Worm (Caenorhabditis elegans) whole organism, young adult: ENCODE measurements around the gene rpl-3.

Source experiments
- B0019.2 ChIP-seq: fragments of 200-800 bp; sonication (Bioruptor generic); conservative IDR thresholded peaks from 2 replicates; pipeline ENCODE4 v1.3.6; 2022; ENCODE audit warnings: missing genetic modification reagents, missing genetic modification characterization, missing compliant biosample characterization
- B0035.1 ChIP-seq: sonication (generic microtip); optimal IDR thresholded peaks from 2 replicates; lab custom pipeline; 2016; ENCODE audit warnings: missing genetic modification characterization, mild to moderate bottlenecking, missing compliant biosample characterization, missing genotype, missing genetic modification reagents
- D2030.7 ChIP-seq: fragments of 200-800 bp; sonication (Bioruptor generic); IDR thresholded peaks from 2 replicates; pipeline ENCODE4 v1.3.6; 2022; ENCODE audit warnings: missing genetic modification reagents, missing genetic modification characterization, missing compliant biosample characterization
- F22D6.2 ChIP-seq: sonication (generic microtip); optimal IDR thresholded peaks from 2 replicates; lab custom pipeline; 2016; ENCODE audit warnings: mild to moderate bottlenecking, missing genetic modification characterization, missing compliant biosample characterization
- F39B2.1 ChIP-seq: fragments of 200-800 bp; sonication (Bioruptor generic); IDR thresholded peaks from 2 replicates; pipeline ENCODE4 v1.3.6; 2022; ENCODE audit warnings: missing genetic modification reagents, missing genetic modification characterization, missing compliant biosample characterization
- F49E8.2 ChIP-seq: sonication (generic microtip); optimal IDR thresholded peaks from 3 replicates; lab custom pipeline; 2017; ENCODE audit warnings: missing genetic modification characterization, mild to moderate bottlenecking, missing compliant biosample characterization, antibody characterized with exemption, moderate library complexity; ENCODE audit not compliant: insufficient read depth
- F57C9.4 ChIP-seq: sonication (generic microtip); optimal IDR thresholded peaks from 2 replicates; lab custom pipeline; 2017; ENCODE audit warnings: mild to moderate bottlenecking, missing genetic modification characterization, missing compliant biosample characterization
- K12H6.12 ChIP-seq: fragments of 200-800 bp; sonication (Bioruptor generic); optimal IDR thresholded peaks from 2 replicates; lab custom pipeline; 2018; ENCODE audit warnings: mild to moderate bottlenecking, missing genetic modification characterization, missing compliant biosample characterization
- Y53G8AR.9 ChIP-seq: fragments of 200-800 bp; sonication (Bioruptor generic); conservative IDR thresholded peaks from 2 replicates; pipeline ENCODE4 v1.3.6; 2022; ENCODE audit warnings: missing genetic modification reagents, missing genetic modification characterization, missing compliant biosample characterization
- Y56A3A.18 ChIP-seq: fragments of 200-800 bp; sonication (Bioruptor generic); IDR thresholded peaks from 2 replicates; pipeline ENCODE4 v1.3.6; 2022; ENCODE audit warnings: missing genetic modification reagents, missing genetic modification characterization, missing compliant biosample characterization
- Y67H2A.10 ChIP-seq: fragments of 200-800 bp; sonication (Bioruptor generic); conservative IDR thresholded peaks from 2 replicates; pipeline ENCODE4 v1.3.6; 2022; ENCODE audit warnings: missing genetic modification reagents, missing genetic modification characterization, missing compliant biosample characterization
- Y95B8A.8 ChIP-seq: fragments of 200-800 bp; sonication (Bioruptor generic); IDR thresholded peaks from 2 replicates; pipeline ENCODE4 v1.3.6; 2022; ENCODE audit warnings: missing genetic modification reagents, missing genetic modification characterization, missing compliant biosample characterization
- ZK185.1 ChIP-seq: sonication (generic microtip); optimal IDR thresholded peaks from 2 replicates; lab custom pipeline; 2016; ENCODE audit warnings: mild to moderate bottlenecking, missing genetic modification characterization, missing compliant biosample characterization; ENCODE audit not compliant: poor library complexity, severe bottlenecking
- aptf-2 ChIP-seq: fragments of 200-800 bp; sonication (Bioruptor generic); conservative IDR thresholded peaks from 2 replicates; pipeline ENCODE4 v1.3.6; 2022; ENCODE audit warnings: missing genetic modification reagents, missing genetic modification characterization, missing compliant biosample characterization
- atf-7 ChIP-seq: sonication (generic microtip); optimal IDR thresholded peaks from 2 replicates; lab custom pipeline; 2017; ENCODE audit warnings: mild to moderate bottlenecking, missing genetic modification characterization, missing compliant biosample characterization
- athp-1 ChIP-seq: sonication (generic microtip); optimal IDR thresholded peaks from 2 replicates; lab custom pipeline; 2017; ENCODE audit warnings: mild to moderate bottlenecking, missing genetic modification characterization, missing compliant biosample characterization
- attf-5 ChIP-seq: fragments of 200-800 bp; sonication (Bioruptor generic); optimal IDR thresholded peaks from 2 replicates; lab custom pipeline; 2018; ENCODE audit warnings: mild to moderate bottlenecking, missing genetic modification characterization, missing compliant biosample characterization
- bed-1 ChIP-seq: fragments of 200-800 bp; sonication (Bioruptor generic); IDR thresholded peaks from 2 replicates; pipeline ENCODE4 v1.3.6; 2022; ENCODE audit warnings: missing genetic modification reagents, missing genetic modification characterization, missing compliant biosample characterization
- bed-2 ChIP-seq: fragments of 200-800 bp; sonication (Bioruptor generic); IDR thresholded peaks from 2 replicates; pipeline ENCODE4 v1.3.6; 2022; ENCODE audit warnings: missing genetic modification reagents, missing genetic modification characterization, missing compliant biosample characterization
- cebp-2 ChIP-seq: fragments of 200-800 bp; sonication (Bioruptor generic); IDR thresholded peaks from 2 replicates; pipeline ENCODE4 v1.3.6; 2022; ENCODE audit warnings: missing genetic modification characterization, missing compliant biosample characterization
- ceh-91 ChIP-seq: fragments of 200-800 bp; sonication (Bioruptor generic); IDR thresholded peaks from 2 replicates; pipeline ENCODE4 v1.3.6; 2022; ENCODE audit warnings: missing genetic modification reagents, missing genetic modification characterization, missing compliant biosample characterization
- dox-1 ChIP-seq: fragments of 200-800 bp; sonication (Bioruptor generic); IDR thresholded peaks from 2 replicates; pipeline ENCODE4 v1.3.6; 2022; ENCODE audit warnings: missing genetic modification reagents, missing genetic modification characterization, missing compliant biosample characterization
- dpl-1 ChIP-seq: fragments of 150-350 bp; optimal IDR thresholded peaks from 2 replicates; lab custom pipeline; 2014; ENCODE audit warnings: missing biosample characterization, missing genetic modification reagents, missing genetic modification characterization
- egl-18 ChIP-seq: fragments of 200-800 bp; sonication (Bioruptor generic); IDR thresholded peaks from 2 replicates; pipeline ENCODE4 v1.3.6; 2022; ENCODE audit warnings: missing genetic modification reagents, missing genetic modification characterization, missing compliant biosample characterization
- egrh-3 ChIP-seq: fragments of 200-800 bp; sonication (Bioruptor generic); IDR thresholded peaks from 2 replicates; pipeline ENCODE4 v1.3.6; 2022; ENCODE audit warnings: missing genetic modification reagents, missing genetic modification characterization, missing compliant biosample characterization
- hlh-12 ChIP-seq: sonication (generic microtip); optimal IDR thresholded peaks from 2 replicates; lab custom pipeline; 2016; ENCODE audit warnings: missing genetic modification characterization, missing compliant biosample characterization
- hmg-20 ChIP-seq: fragments of 200-800 bp; sonication (Bioruptor generic); IDR thresholded peaks from 2 replicates; pipeline ENCODE4 v1.3.6; 2022; ENCODE audit warnings: missing genetic modification reagents, missing genetic modification characterization, missing compliant biosample characterization
- hsf-1 ChIP-seq: fragments of 200-800 bp; sonication (Bioruptor generic); IDR thresholded peaks from 2 replicates; pipeline ENCODE4 v1.3.6; 2022; ENCODE audit warnings: missing genetic modification reagents, missing genetic modification characterization, missing compliant biosample characterization
- let-607 ChIP-seq, 2 experiments: fragments of 200-800 bp in 1 of 2; sonication (Bioruptor generic) in 1 of 2; sonication (generic microtip) in 1 of 2; optimal IDR thresholded peaks; 2 replicates each; lab custom pipeline; 2016 to 2018; ENCODE audit warnings: mild to moderate bottlenecking in 2 of 2, missing compliant biosample characterization in 2 of 2, missing genetic modification characterization in 2 of 2, moderate library complexity in 2 of 2, missing genotype in 1 of 2
- lsy-27 ChIP-seq: sonication (generic microtip); optimal IDR thresholded peaks from 2 replicates; lab custom pipeline; 2017; ENCODE audit warnings: missing genetic modification characterization, mild to moderate bottlenecking, missing compliant biosample characterization, antibody characterized with exemption, missing genotype, borderline replicate concordance; ENCODE audit not compliant: insufficient read depth
- mel-28 ChIP-seq: sonication (generic microtip); optimal IDR thresholded peaks from 2 replicates; lab custom pipeline; 2016; ENCODE audit warnings: borderline replicate concordance, mild to moderate bottlenecking, missing genetic modification characterization, missing compliant biosample characterization
- nfya-1 ChIP-seq: sonication (generic microtip); optimal IDR thresholded peaks from 2 replicates; lab custom pipeline; 2017; ENCODE audit warnings: antibody characterized with exemption, missing compliant biosample characterization, missing genetic modification characterization, borderline replicate concordance; ENCODE audit not compliant: insufficient read depth
- nfyb-1 ChIP-seq: fragments of 200-800 bp; sonication (Bioruptor generic); IDR thresholded peaks from 2 replicates; pipeline ENCODE4 v1.3.6; 2022; ENCODE audit warnings: missing genetic modification reagents, missing genetic modification characterization, missing compliant biosample characterization
- nhr-179 ChIP-seq: sonication (generic microtip); optimal IDR thresholded peaks from 2 replicates; lab custom pipeline; 2016; ENCODE audit warnings: mild to moderate bottlenecking, missing genetic modification characterization, missing compliant biosample characterization
- rcor-1 ChIP-seq: fragments of 200-800 bp; sonication (Bioruptor generic); IDR thresholded peaks from 2 replicates; pipeline ENCODE4 v1.3.6; 2022; ENCODE audit warnings: missing genetic modification reagents, missing genetic modification characterization, missing compliant biosample characterization
- rec-8 ChIP-seq, 2 experiments: sonication (generic microtip); optimal IDR thresholded peaks; 2 replicates each; lab custom pipeline; 2016; ENCODE audit warnings: mild to moderate bottlenecking in 2 of 2, missing genetic modification characterization in 2 of 2, missing genetic modification reagents in 2 of 2, missing genotype in 2 of 2, missing biosample characterization in 1 of 2, missing compliant biosample characterization in 1 of 2, moderate library complexity in 1 of 2
- sdz-38 ChIP-seq: sonication (generic microtip); optimal IDR thresholded peaks from 2 replicates; lab custom pipeline; 2016; ENCODE audit warnings: missing genotype, missing genetic modification characterization, missing compliant biosample characterization
- sea-2 ChIP-seq: fragments of 200-800 bp; sonication (Bioruptor generic); IDR thresholded peaks from 2 replicates; pipeline ENCODE4 v1.3.6; 2022; ENCODE audit warnings: missing genetic modification characterization, missing compliant biosample characterization
- snpc-4 ChIP-seq, 5 experiments: fragments of 150-350 bp in 1 of 5; sonication (generic microtip) in 4 of 5; optimal IDR thresholded peaks; 2 replicates each; lab custom pipeline; 2014 to 2018; ENCODE audit warnings: missing genetic modification characterization in 5 of 5, missing biosample characterization in 3 of 5, antibody characterized with exemption in 2 of 5, mild to moderate bottlenecking in 2 of 5, missing compliant biosample characterization in 2 of 5, missing genotype in 2 of 5, moderate library complexity in 2 of 5, missing genetic modification reagents in 1 of 5
- somi-1 ChIP-seq: fragments of 200-800 bp; sonication (Bioruptor generic); optimal IDR thresholded peaks from 2 replicates; lab custom pipeline; 2018; ENCODE audit warnings: mild to moderate bottlenecking, missing genetic modification characterization, missing compliant biosample characterization
- tbx-9 ChIP-seq: sonication (generic microtip); optimal IDR thresholded peaks from 2 replicates; lab custom pipeline; 2016; ENCODE audit warnings: borderline replicate concordance, missing genetic modification characterization, inconsistent platforms, missing compliant biosample characterization
- xnd-1 ChIP-seq: sonication (generic microtip); optimal IDR thresholded peaks from 2 replicates; lab custom pipeline; 2016; ENCODE audit warnings: missing genotype, missing genetic modification reagents, missing genetic modification characterization, missing compliant biosample characterization
- zfh-2 ChIP-seq: fragments of 200-800 bp; sonication (Bioruptor generic); conservative IDR thresholded peaks from 2 replicates; pipeline ENCODE4 v1.3.6; 2022; ENCODE audit warnings: missing genetic modification reagents, missing genetic modification characterization, missing compliant biosample characterization
- zim-3 ChIP-seq: sonication (generic microtip); optimal IDR thresholded peaks from 2 replicates; lab custom pipeline; 2017; ENCODE audit warnings: mild to moderate bottlenecking, missing genetic modification characterization, moderate library complexity, missing compliant biosample characterization
- ztf-25 ChIP-seq: fragments of 200-800 bp; sonication (Bioruptor generic); IDR thresholded peaks from 2 replicates; pipeline ENCODE4 v1.3.6; 2022; ENCODE audit warnings: missing genetic modification reagents, missing genetic modification characterization, missing compliant biosample characterization
- ztf-26 ChIP-seq: sonication (generic microtip); optimal IDR thresholded peaks from 2 replicates; lab custom pipeline; 2017; ENCODE audit warnings: missing genetic modification characterization, missing compliant biosample characterization

Gene rpl-3

ce11 chrIII:3867378-3867904 lies at the start of gene rpl-3 (continued):
- TF ChIP-seq B0035.1 (tag; lab: Kevin White, UChicago) = peak; percentile 97
- peak; percentile 100 for TF ChIP-seq Y67H2A.10 (GFP tag; lab: Robert Waterston, UW)
- peak; percentile 94 for TF ChIP-seq egrh-3 (GFP tag; lab: Robert Waterston, UW)
- TF ChIP-seq dpl-1 (GFP tag; lab: Kevin White, UChicago) = peak; percentile 100
- TF ChIP-seq sea-2 = peak; percentile 98
- peak; percentile 93 for TF ChIP-seq mel-28 (tag; lab: Kevin White, UChicago)
- TF ChIP-seq hlh-12 (tag; lab: Kevin White, UChicago) = peak; percentile 40
- TF ChIP-seq sdz-38 (tag; lab: Kevin White, UChicago) = no peak
- peak; percentile 100 for TF ChIP-seq nfyb-1 (GFP tag; lab: Robert Waterston, UW)
- peak; percentile 100 for TF ChIP-seq F49E8.2
- TF ChIP-seq Y56A3A.18 = peak; percentile 100
- peak; percentile 95 for TF ChIP-seq snpc-4 (GFP tag; optimal IDR thresholded peaks at IDR 0.05; lab: Kevin White, UChicago)
- TF ChIP-seq snpc-4 (tag; optimal IDR thresholded peaks at IDR 0.05; lab: Kevin White, UChicago) = peak; percentile 94 to 96 (median 96)
- no peak for TF ChIP-seq nfya-1
- TF ChIP-seq B0019.2 = peak; percentile 100
- TF ChIP-seq K12H6.12 (tag; lab: Kevin White, UChicago) = peak; percentile 100
- TF ChIP-seq hmg-20 (GFP tag; lab: Robert Waterston, UW) = peak; percentile 98
- TF ChIP-seq F22D6.2 (tag; lab: Kevin White, UChicago) = peak; percentile 97
- TF ChIP-seq dox-1 (GFP tag; lab: Robert Waterston, UW) = peak; percentile 100
- TF ChIP-seq xnd-1 (tag; lab: Kevin White, UChicago) = peak; percentile 89
- TF ChIP-seq ZK185.1 = peak; percentile 99
- TF ChIP-seq D2030.7 = peak; percentile 100
- peak; percentile 92 for TF ChIP-seq aptf-2 (GFP tag; lab: Robert Waterston, UW)
- peak; percentile 99 for TF ChIP-seq zim-3
- TF ChIP-seq attf-5 (GFP tag; lab: Kevin White, UChicago) = peak; percentile 100
- TF ChIP-seq Y53G8AR.9 (GFP tag; lab: Robert Waterston, UW) = peak; percentile 100
- peak; percentile 100 for TF ChIP-seq atf-7 (tag; lab: Kevin White, UChicago)
- TF ChIP-seq nhr-179 (tag; lab: Kevin White, UChicago) = peak; percentile 68
- peak; percentile 100 for TF ChIP-seq athp-1 (tag; lab: Kevin White, UChicago)
- TF ChIP-seq egl-18 = peak; percentile 100
- peak; percentile 97 for TF ChIP-seq hsf-1 (GFP tag; lab: Robert Waterston, UW)
- peak; percentile 91 for TF ChIP-seq tbx-9 (tag; lab: Kevin White, UChicago)
- TF ChIP-seq bed-2 (GFP tag; lab: Robert Waterston, UW) = peak; percentile 98
- peak; percentile 100 for TF ChIP-seq rcor-1
- TF ChIP-seq somi-1 (GFP tag; lab: Kevin White, UChicago) = peak; percentile 100
- peak; percentile 100 for TF ChIP-seq cebp-2 (GFP tag; lab: Robert Waterston, UW)
- peak; percentile 98 for TF ChIP-seq F39B2.1
- peak; percentile 100 for TF ChIP-seq ztf-26 (tag; lab: Kevin White, UChicago)
- TF ChIP-seq bed-1 (GFP tag; lab: Robert Waterston, UW) = peak; percentile 99
- peak; percentile 99 for TF ChIP-seq F57C9.4 (tag; lab: Kevin White, UChicago)
- peak; percentile 100 for TF ChIP-seq Y95B8A.8 (GFP tag; lab: Robert Waterston, UW)
- peak; percentile 98 for TF ChIP-seq zfh-2 (GFP tag; lab: Robert Waterston, UW)
- TF ChIP-seq ceh-91 (GFP tag; lab: Robert Waterston, UW) = peak; percentile 100
- peak; percentile 54 for TF ChIP-seq lsy-27 (tag; lab: Kevin White, UChicago)
- TF ChIP-seq rec-8 (tag; optimal IDR thresholded peaks at IDR 0.05; lab: Kevin White, UChicago) = peak; percentile 95 to 99
- TF ChIP-seq ztf-25 (GFP tag; lab: Robert Waterston, UW) = peak; percentile 96
- peak; percentile 96 to 97 for TF ChIP-seq let-607 (tag; optimal IDR thresholded peaks at IDR 0.05; lab: Kevin White, UChicago)
